Worm (Caenorhabditis elegans): ENCODE data around the gene catp-3.

- TF ChIP-seq F49E8.2 (tag; optimal IDR thresholded peaks at IDR 0.05; ENCODE audit: insufficient read depth) (no peak), lin-35 (GFP tag; optimal IDR thresholded peaks at IDR 0.05) (no peak), F52B5.7 (tag; optimal IDR thresholded peaks at IDR 0.05) (no peak), hlh-26 (GFP tag; conservative IDR thresholded peaks at IDR 0.05) (no peak), tbp1 (GFP tag; optimal IDR thresholded peaks at IDR 0.05) (no peak)
These were observed 30.9 kb upstream of the catp-3 start for ce11 chrV:8044957-8045356.
